Worm (Caenorhabditis elegans) whole organism, L4/young adult: ENCODE data around the gene F46F5.10.

Source experiments
- W03F9.2 ChIP-seq: fragments of 150-350 bp; optimal IDR thresholded peaks from 2 replicates; lab custom pipeline; 2014; ENCODE audit warnings: missing biosample characterization, missing genetic modification characterization
- dao-5 ChIP-seq: sonication (generic microtip); optimal IDR thresholded peaks from 2 replicates; lab custom pipeline; 2016; ENCODE audit warnings: missing genotype, missing genetic modification characterization, moderate library complexity, missing compliant biosample characterization
- him-1 ChIP-seq: sonication (generic microtip); optimal IDR thresholded peaks from 2 replicates; lab custom pipeline; 2016; ENCODE audit warnings: missing genotype, missing genetic modification reagents, missing genetic modification characterization, missing compliant biosample characterization

F46F5.10 gene

DNA sequence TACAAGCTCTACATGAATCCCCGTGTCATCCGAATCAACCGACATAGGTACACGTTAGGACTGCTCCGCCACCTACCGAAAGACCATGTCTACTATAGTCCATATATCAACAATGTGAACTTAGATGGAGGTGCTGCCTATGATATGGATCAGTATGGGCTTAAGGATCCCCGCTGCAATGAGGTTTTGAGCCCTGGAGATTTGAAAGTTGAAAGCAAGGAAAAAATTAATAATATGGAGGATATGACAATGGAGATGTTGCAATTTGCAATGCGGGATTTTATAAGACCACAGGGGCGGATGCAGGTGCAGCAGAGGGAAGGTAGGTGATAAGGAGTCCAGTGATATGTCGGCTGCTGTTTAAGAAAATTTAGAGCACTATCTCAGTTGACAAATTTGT is 45.7 kb downstream of the F46F5.10 start:
- TF ChIP-seq dao-5 (tag; lab: Kevin White, UChicago) (no peak), him-1 (no peak), W03F9.2 (tag; lab: Kevin White, UChicago) (no peak)

DNA sequence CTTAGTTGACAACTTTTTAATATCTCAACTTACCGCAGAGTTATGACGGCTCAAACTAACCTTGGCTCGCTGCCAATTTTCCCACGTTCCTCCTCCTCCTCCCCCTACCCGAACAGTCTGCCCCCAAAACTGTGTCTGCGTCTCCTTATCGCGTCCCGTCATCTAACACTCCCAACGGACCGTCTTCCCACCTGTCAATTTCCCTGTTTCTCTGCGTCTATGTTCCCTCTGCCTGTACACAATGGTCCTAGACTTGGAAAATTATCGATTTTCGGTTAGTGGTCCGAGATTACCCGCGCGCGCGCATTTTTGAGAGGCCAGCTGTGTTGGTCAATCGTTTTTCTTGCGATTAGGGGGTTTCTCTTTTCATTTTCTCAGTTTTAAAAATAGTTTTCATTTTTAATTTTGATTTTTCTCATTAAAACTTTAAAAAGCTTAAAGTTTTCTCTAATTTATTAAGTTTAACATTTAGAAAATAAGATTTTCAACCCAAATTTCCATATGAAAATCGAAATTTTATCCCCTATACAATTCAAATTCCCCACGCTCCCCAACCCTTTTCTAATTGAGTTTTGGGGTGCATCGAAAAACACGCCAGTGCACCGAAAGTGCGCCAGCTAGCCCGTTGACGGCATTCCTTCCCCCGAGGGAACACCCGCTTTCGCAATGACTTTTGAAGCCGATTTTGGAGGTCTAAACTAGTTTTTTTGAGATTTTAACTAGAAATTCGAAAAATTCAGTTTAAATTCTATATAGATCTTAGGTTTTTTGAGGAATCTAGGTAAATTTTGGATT is 49.6 kb downstream of the F46F5.10 start, which contains the start of gene alg-2:
Gene alg-2 (plus strand): TSS at position 220 of the 795 bp plus-strand sequence.
- TF ChIP-seq dao-5 (tag; lab: Kevin White, UChicago) (no peak), W03F9.2 (tag; lab: Kevin White, UChicago) (no peak), him-1 (no peak)
